Fruit fly (Drosophila melanogaster): ENCODE results near the gene CG43739.

Gene CG43739

dm6 chr2L:20831060-20831459, 87.7 kb downstream of the CG43739 start, which contains the start of gene CG31674 (continued):
- TF ChIP-seq Trl (optimal IDR thresholded peaks at IDR 0.05) (peak; percentile 47 to 81), Trl (GFP tag; optimal IDR thresholded peaks at IDR 0.05) (no peak), dm (GFP tag; optimal IDR thresholded peaks at IDR 0.05) (no peak), CG2199 (GFP tag; IDR thresholded peaks at IDR 0.05) (peak; percentile 64; the same call in 1 of the 3 replicates), Pdp1 (GFP tag; optimal IDR thresholded peaks at IDR 0.05) (peak in 1 of 2 experiments; percentile 62), vvl (GFP tag; IDR thresholded peaks at IDR 0.05) (peak; percentile 51), CG2889 (GFP tag; IDR thresholded peaks at IDR 0.05) (no peak), Jarid2 (GFP tag; optimal IDR thresholded peaks at IDR 0.05) (peak; percentile 51), emc (GFP tag; optimal IDR thresholded peaks at IDR 0.05) (no peak), D19A (tag; optimal IDR thresholded peaks at IDR 0.05) (peak; percentile 81), CG3281 (GFP tag; optimal IDR thresholded peaks at IDR 0.05) (peak; percentile 21), CG2678 (tag; optimal IDR thresholded peaks at IDR 0.05) (peak; percentile 31)

dm6 chr2L:20829755-20830396, 88.9 kb downstream of the CG43739 start:
- peak; percentile 47 for TF ChIP-seq CG13296 (GFP tag; optimal IDR thresholded peaks at IDR 0.05)
- no peak for TF ChIP-seq Oaz (GFP tag; IDR thresholded peaks at IDR 0.05)
- no peak for TF ChIP-seq CG18619 (GFP tag; optimal IDR thresholded peaks at IDR 0.05)
- peak; percentile 17 for TF ChIP-seq NfI (GFP tag; optimal IDR thresholded peaks at IDR 0.05)
- TF ChIP-seq Fer1 (GFP tag; optimal IDR thresholded peaks at IDR 0.05): peak; percentile 33
- no peak for TF ChIP-seq Opbp (GFP tag; IDR thresholded peaks at IDR 0.05; ENCODE audit: partially characterized antibody)
- TF ChIP-seq CG4730 (GFP tag; IDR thresholded peaks at IDR 0.05): no peak
- no peak for TF ChIP-seq inv (GFP tag; IDR thresholded peaks at IDR 0.05; ENCODE audit: partially characterized antibody)
- TF ChIP-seq MBD-R2 (GFP tag; IDR thresholded peaks at IDR 0.05): peak; percentile 19; the same call in 1 of the 2 replicates
- TF ChIP-seq Ptx1 (GFP tag; IDR thresholded peaks at IDR 0.05): 0 out of 2 replicates have a peak, but pooled peaks have one; percentile 16
- no peak for TF ChIP-seq slbo (GFP tag; IDR thresholded peaks at IDR 0.05)
- peak; percentile 12 for TF ChIP-seq BEAF-32 (GFP tag; optimal IDR thresholded peaks at IDR 0.05)
- peak; percentile 18 for TF ChIP-seq CG13894 (tag; optimal IDR thresholded peaks at IDR 0.05)
- TF ChIP-seq CG10321 (GFP tag; IDR thresholded peaks at IDR 0.05): 0 out of 2 replicates have a peak, but pooled peaks have one; percentile 8
- TF ChIP-seq Awh (GFP tag; IDR thresholded peaks at IDR 0.05): no peak
- TF ChIP-seq CG9932 (GFP tag; IDR thresholded peaks at IDR 0.05): peak; percentile 27
- peak in 1 of 2 experiments; percentile 77 for TF ChIP-seq crp (GFP tag; optimal IDR thresholded peaks at IDR 0.05)
- no peak for TF ChIP-seq D19B (GFP tag; optimal IDR thresholded peaks at IDR 0.05)
- no peak for TF ChIP-seq Fer2 (tag; optimal IDR thresholded peaks at IDR 0.05)
- TF ChIP-seq sqz (GFP tag; optimal IDR thresholded peaks at IDR 0.05): no peak
- TF ChIP-seq exex (tag; optimal IDR thresholded peaks at IDR 0.05): peak; percentile 17
- TF ChIP-seq NC2β (GFP tag; optimal IDR thresholded peaks at IDR 0.05): no peak
- TF ChIP-seq CG17802 (tag; optimal IDR thresholded peaks at IDR 0.05): no peak
- peak; percentile 5 for TF ChIP-seq CG15269 (tag; optimal IDR thresholded peaks at IDR 0.05)
- TF ChIP-seq CG11695 (GFP tag; IDR thresholded peaks at IDR 0.05): 0 out of 3 replicates have a peak, but pooled peaks have one; percentile 9
- TF ChIP-seq dysf (GFP tag; IDR thresholded peaks at IDR 0.05): peak; percentile 13; the same call in 1 of the 3 replicates
- TF ChIP-seq row (GFP tag; IDR thresholded peaks at IDR 0.05): peak; percentile 61
- peak; percentile 9 for TF ChIP-seq CG2120 (GFP tag; optimal IDR thresholded peaks at IDR 0.05)
- peak; percentile 48 for TF ChIP-seq CG2678 (tag; optimal IDR thresholded peaks at IDR 0.05)
- TF ChIP-seq fd3F (GFP tag; optimal IDR thresholded peaks at IDR 0.05): peak; percentile 4
- TF ChIP-seq sob (GFP tag; IDR thresholded peaks at IDR 0.05): peak; percentile 9; the same call in 1 of the 2 replicates
- TF ChIP-seq lab (GFP tag; optimal IDR thresholded peaks at IDR 0.05): peak; percentile 39
- peak; percentile 3 for TF ChIP-seq Meics (GFP tag; optimal IDR thresholded peaks at IDR 0.05)
- no peak for TF ChIP-seq CG9437 (GFP tag; optimal IDR thresholded peaks at IDR 0.05)
- peak; percentile 39 for TF ChIP-seq Med (GFP tag)
- peak; percentile 19 for TF ChIP-seq CTCF (GFP tag; optimal IDR thresholded peaks at IDR 0.05)
- TF ChIP-seq CG32532 (GFP tag; IDR thresholded peaks at IDR 0.05): peak; percentile 22; the same call in 1 of the 2 replicates
- peak; percentile 26 for TF ChIP-seq CG9817 (tag; optimal IDR thresholded peaks at IDR 0.05)
